Worm (Caenorhabditis elegans): ENCODE results near the gene C34C6.3.

C34C6.3 gene

ce11 chrII:8732339-8733100 lies 40.8 kb downstream of the C34C6.3 start, which contains the start of gene rol-6:
rol-6 (plus strand) TSS chrII:8733050.
- TF ChIP-seq hmg-1.1 (GFP tag; IDR thresholded peaks at IDR 0.05) (no peak), gei-8 (GFP tag; optimal IDR thresholded peaks at IDR 0.05) (no peak), zip-2 (tag; optimal IDR thresholded peaks at IDR 0.05) (no peak), hlh-11 (tag; optimal IDR thresholded peaks at IDR 0.05) (peak; percentile 17), nhr-28 (tag; optimal IDR thresholded peaks at IDR 0.05) (peak; percentile 30), pqm-1 (tag; optimal IDR thresholded peaks at IDR 0.05) (no peak), jun-1 (tag; optimal IDR thresholded peaks at IDR 0.05) (no peak), ctbp-1 (GFP tag; IDR thresholded peaks at IDR 0.05) (no peak), daf-8 (GFP tag; IDR thresholded peaks at IDR 0.05) (no peak), spr-1 (tag; optimal IDR thresholded peaks at IDR 0.05) (no peak), T26A8.4 (GFP tag; IDR thresholded peaks at IDR 0.05) (no peak), snpc-4 (tag; optimal IDR thresholded peaks at IDR 0.05) (no peak), zfp-2 (tag; optimal IDR thresholded peaks at IDR 0.05) (no peak), mdt-29 (GFP tag; IDR thresholded peaks at IDR 0.05) (no peak), lin-29 (GFP tag; IDR thresholded peaks at IDR 0.05) (no peak), aha-1 (tag) (peak; percentile 85), tra-1 (GFP tag; IDR thresholded peaks at IDR 0.05) (no peak), Y75B8A.6 (GFP tag; IDR thresholded peaks at IDR 0.05) (no peak), ceh-28 (tag; optimal IDR thresholded peaks at IDR 0.05) (no peak), nhr-6 (tag; optimal IDR thresholded peaks at IDR 0.05) (no peak), Y5F2A.4 (GFP tag; optimal IDR thresholded peaks at IDR 0.05) (no peak), hlh-30 (tag; optimal IDR thresholded peaks at IDR 0.05; ENCODE audit: insufficient read depth) (no peak), Y105C5A.15 (GFP tag; IDR thresholded peaks at IDR 0.05) (no peak), dpl-1 (GFP tag; optimal IDR thresholded peaks at IDR 0.05) (no peak)

ce11 chrII:8733627-8734026 lies 41.9 kb downstream of the C34C6.3 start:
- TF ChIP-seq mep-1 (tag; optimal IDR thresholded peaks at IDR 0.05) (no peak), dmd-8 (GFP tag; IDR thresholded peaks at IDR 0.05) (no peak), nhr-42 (GFP tag; IDR thresholded peaks at IDR 0.05) (0 out of 2 replicates have a peak, but pooled peaks have one; percentile 7), unc-39 (tag; optimal IDR thresholded peaks at IDR 0.05) (no peak), mdl-1 (tag; optimal IDR thresholded peaks at IDR 0.05) (no peak), aha-1 (tag) (no peak), php-3 (GFP tag; IDR thresholded peaks at IDR 0.05) (no peak), snpc-4 (tag; optimal IDR thresholded peaks at IDR 0.05) (no peak), daf-12 (tag; optimal IDR thresholded peaks at IDR 0.05) (no peak), nhr-6 (tag; optimal IDR thresholded peaks at IDR 0.05) (no peak), tag-97 (GFP tag; IDR thresholded peaks at IDR 0.05) (no peak), hlh-11 (tag; optimal IDR thresholded peaks at IDR 0.05) (no peak), F26F4.8 (GFP tag; conservative IDR thresholded peaks at IDR 0.05) (0 out of 2 replicates have a peak, but pooled peaks have one; percentile 29), attf-4 (tag; optimal IDR thresholded peaks at IDR 0.05) (no peak), snpc-1.2 (GFP tag; IDR thresholded peaks at IDR 0.05) (no peak), pqm-1 (tag; optimal IDR thresholded peaks at IDR 0.05) (no peak), nhr-10 (tag; optimal IDR thresholded peaks at IDR 0.05) (no peak), daf-8 (GFP tag; IDR thresholded peaks at IDR 0.05) (no peak), mxl-2 (GFP tag; conservative IDR thresholded peaks at IDR 0.05) (no peak), madf-5 (GFP tag; IDR thresholded peaks at IDR 0.05) (no peak), set-16 (GFP tag; IDR thresholded peaks at IDR 0.05) (peak; percentile 91), lsy-2 (tag; optimal IDR thresholded peaks at IDR 0.05) (no peak)
